Fruit fly (Drosophila melanogaster): ENCODE measurements around the gene Cpr72Eb.
A peak's percentile ranks its signal among the peaks of the same experiment; 100 is the strongest.

The Cpr72Eb gene

DNA sequence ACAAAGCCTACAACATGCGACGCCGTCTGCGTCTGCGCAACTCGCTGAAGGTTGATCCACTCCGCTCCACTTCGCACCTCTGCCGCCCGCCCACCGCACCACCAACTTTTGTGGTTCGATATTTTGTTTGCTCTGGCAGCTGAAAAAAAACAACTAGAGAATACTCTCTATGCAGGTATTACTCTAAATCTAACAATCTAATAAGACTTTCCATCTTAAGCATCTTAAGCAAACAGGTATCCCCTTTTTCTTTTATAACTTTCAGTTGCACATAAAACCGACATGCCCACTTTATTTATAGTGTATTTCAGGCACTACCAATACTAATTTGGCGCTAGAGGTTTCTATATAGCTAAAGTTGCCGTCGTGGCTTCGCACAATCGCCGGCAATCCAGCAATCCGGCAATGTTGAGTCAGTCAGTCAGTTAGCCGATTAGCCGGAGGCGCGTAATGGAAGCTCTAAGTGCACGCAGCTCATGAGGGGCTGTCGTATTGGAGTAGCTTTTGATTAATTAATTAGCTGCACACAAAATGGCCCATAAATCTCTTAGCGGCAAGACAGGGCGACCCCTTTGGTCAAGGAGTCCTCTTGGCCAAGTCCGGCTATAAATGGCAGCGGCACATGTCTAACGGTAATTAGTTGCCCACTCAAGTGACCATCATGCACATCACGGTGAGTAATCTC is 36.4 kb upstream of the Cpr72Eb start, which contains the start of gene CG13058 (continued):
- TF ChIP-seq Aef1 (GFP tag; IDR thresholded peaks at IDR 0.05) (peak; percentile 64), CG9727 (GFP tag; optimal IDR thresholded peaks at IDR 0.05) (peak; percentile 38), Oli (tag; optimal IDR thresholded peaks at IDR 0.05) (peak; percentile 74), tgo (GFP tag; IDR thresholded peaks at IDR 0.05) (peak; percentile 52; the same call in 2 of the 3 replicates), Dip3 (GFP tag; optimal IDR thresholded peaks at IDR 0.05) (peak; percentile 65), ken (GFP tag; IDR thresholded peaks at IDR 0.05) (0 out of 3 replicates have a peak, but pooled peaks have one; percentile 36), Oaz (GFP tag; IDR thresholded peaks at IDR 0.05) (peak; percentile 66), ems (GFP tag; optimal IDR thresholded peaks at IDR 0.05) (no peak), CG14441 (GFP tag; IDR thresholded peaks at IDR 0.05) (0 out of 2 replicates have a peak, but pooled peaks have one; percentile 41), CG11723 (GFP tag; optimal IDR thresholded peaks at IDR 0.05) (peak; percentile 24), sd (tag; optimal IDR thresholded peaks at IDR 0.05) (peak; percentile 8), unpg (GFP tag; optimal IDR thresholded peaks at IDR 0.05) (peak; percentile 67), Dek (tag; optimal IDR thresholded peaks at IDR 0.05) (peak; percentile 60), CG6689 (GFP tag; IDR thresholded peaks at IDR 0.05) (peak; percentile 40; the same call in 1 of the 2 replicates), CG32767 (GFP tag; IDR thresholded peaks at IDR 0.05) (peak; percentile 71; the same call in 1 of the 2 replicates), Dfd (GFP tag; optimal IDR thresholded peaks at IDR 0.05) (no peak), nau (GFP tag; optimal IDR thresholded peaks at IDR 0.05) (peak; percentile 56), CG4820 (GFP tag; optimal IDR thresholded peaks at IDR 0.05) (peak; percentile 57), pan (optimal IDR thresholded peaks at IDR 0.05) (no peak), pan (GFP tag; optimal IDR thresholded peaks at IDR 0.05 in 1 of 2, IDR thresholded peaks at IDR 0.05 in 1 of 2) (no peak), al (GFP tag; IDR thresholded peaks at IDR 0.05) (0 out of 2 replicates have a peak, but pooled peaks have one; percentile 23), CG8924 (tag; optimal IDR thresholded peaks at IDR 0.05) (peak; percentile 70), BtbVII (GFP tag; optimal IDR thresholded peaks at IDR 0.05) (peak; percentile 51), HLH3B (GFP tag; IDR thresholded peaks at IDR 0.05) (peak; percentile 78), gce (GFP tag; IDR thresholded peaks at IDR 0.05) (no peak), crp (GFP tag; optimal IDR thresholded peaks at IDR 0.05) (peak in 1 of 2 experiments; percentile 15), vfl (GFP tag; optimal IDR thresholded peaks at IDR 0.05) (peak; percentile 14), MTF-1 (GFP tag; optimal IDR thresholded peaks at IDR 0.05; ENCODE audit: borderline replicate concordance) (peak; percentile 7), bowl (GFP tag; IDR thresholded peaks at IDR 0.05) (peak; percentile 77), Meics (GFP tag; optimal IDR thresholded peaks at IDR 0.05) (peak; percentile 61), rib (GFP tag; IDR thresholded peaks at IDR 0.05) (no peak), B-H2 (GFP tag; optimal IDR thresholded peaks at IDR 0.05) (no peak), dysf (GFP tag; IDR thresholded peaks at IDR 0.05) (peak; percentile 66), fd102C (GFP tag; optimal IDR thresholded peaks at IDR 0.05) (no peak), tx (GFP tag; optimal IDR thresholded peaks at IDR 0.05) (peak; percentile 72), CG1647 (GFP tag; optimal IDR thresholded peaks at IDR 0.05) (peak; percentile 44), CG9797 (GFP tag; optimal IDR thresholded peaks at IDR 0.05) (no peak), slbo (GFP tag; IDR thresholded peaks at IDR 0.05) (peak; percentile 79), so (GFP tag; IDR thresholded peaks at IDR 0.05) (peak; percentile 89), CG9817 (tag; optimal IDR thresholded peaks at IDR 0.05) (peak; percentile 71), Hr51 (GFP tag; optimal IDR thresholded peaks at IDR 0.05) (peak in 1 of 2 experiments; percentile 86), Atf3 (GFP tag; optimal IDR thresholded peaks at IDR 0.05) (peak; percentile 44), CG15269 (tag; optimal IDR thresholded peaks at IDR 0.05) (peak; percentile 86), ara (GFP tag; IDR thresholded peaks at IDR 0.05) (no peak), CG11247 (GFP tag; IDR thresholded peaks at IDR 0.05) (no peak), gcm2 (GFP tag; optimal IDR thresholded peaks at IDR 0.05) (no peak), h (optimal IDR thresholded peaks at IDR 0.05) (no peak), sens (GFP tag) (peak; percentile 40), CG9609 (GFP tag; optimal IDR thresholded peaks at IDR 0.05) (peak; percentile 61), CG4424 (GFP tag; optimal IDR thresholded peaks at IDR 0.05) (peak; percentile 22), CG16863 (GFP tag; optimal IDR thresholded peaks at IDR 0.05) (peak; percentile 70)
